Worm (Caenorhabditis elegans) whole organism, L4 larva: ENCODE data around the gene B0496.1.
A peak's percentile ranks its signal among the peaks of the same experiment; 100 is the strongest.
"Not testable (repeated sequence)": the region's sequence is repeated elsewhere in the genome, so short reads cannot be mapped to it uniquely, and the experiment has no call there.

Experiments used
- F37D6.2 ChIP-seq: sonication (generic microtip); optimal IDR thresholded peaks from 2 replicates; lab custom pipeline; 2016; ENCODE audit warnings: mild to moderate bottlenecking, missing genetic modification characterization, missing compliant biosample characterization
- F44E2.7 ChIP-seq: fragments of 200-800 bp; sonication (Bioruptor generic); IDR thresholded peaks from 2 replicates; pipeline ENCODE4 v2.1.2; 2022; ENCODE audit warnings: missing genetic modification characterization, missing compliant biosample characterization
- T20F7.1 ChIP-seq: fragments of 200-800 bp; sonication (Bioruptor generic); optimal IDR thresholded peaks from 2 replicates; lab custom pipeline; 2018; ENCODE audit warnings: mild to moderate bottlenecking, missing genetic modification characterization, missing compliant biosample characterization
- Y48G9A.11 ChIP-seq: fragments of 200-800 bp; sonication (Bioruptor generic); IDR thresholded peaks from 2 replicates; pipeline ENCODE4 v1.3.6; 2022; ENCODE audit warnings: missing genetic modification reagents, missing genetic modification characterization, missing compliant biosample characterization
- ZK337.2 ChIP-seq: fragments of 200-800 bp; sonication (Bioruptor generic); IDR thresholded peaks from 2 replicates; pipeline ENCODE4 v1.3.6; 2022; ENCODE audit warnings: missing genetic modification reagents, missing genetic modification characterization, missing compliant biosample characterization
- ama-1 ChIP-seq: fragments of 150-350 bp; optimal IDR thresholded peaks from 2 replicates; lab custom pipeline; 2014; ENCODE audit warnings: inconsistent platforms, mixed read lengths
- attf-4 ChIP-seq: sonication (generic microtip); optimal IDR thresholded peaks from 3 replicates; lab custom pipeline; 2017; ENCODE audit warnings: missing biosample characterization, missing genetic modification characterization
- ceh-32 ChIP-seq: sonication (generic microtip); optimal IDR thresholded peaks from 2 replicates; lab custom pipeline; 2016; ENCODE audit warnings: mild to moderate bottlenecking, missing genetic modification characterization, missing compliant biosample characterization; ENCODE audit not compliant: poor library complexity
- daf-19 ChIP-seq: fragments of 200-800 bp; sonication (Bioruptor generic); conservative IDR thresholded peaks from 2 replicates; pipeline ENCODE4 v1.3.6; 2022; ENCODE audit warnings: missing genetic modification characterization, missing compliant biosample characterization
- dmd-6 ChIP-seq: fragments of 200-800 bp; sonication (Bioruptor generic); IDR thresholded peaks from 2 replicates; pipeline ENCODE4 v1.3.6; 2022; ENCODE audit warnings: missing genetic modification reagents, missing genetic modification characterization, missing compliant biosample characterization
- duxl-1 ChIP-seq: sonication (generic microtip); optimal IDR thresholded peaks from 2 replicates; lab custom pipeline; 2016; ENCODE audit warnings: mild to moderate bottlenecking, missing genetic modification characterization, moderate library complexity, missing compliant biosample characterization; ENCODE audit not compliant: poor library complexity
- dve-1 ChIP-seq: sonication (generic microtip); optimal IDR thresholded peaks from 2 replicates; lab custom pipeline; 2017; ENCODE audit warnings: antibody characterized with exemption, mild to moderate bottlenecking, missing genetic modification characterization, missing compliant biosample characterization; ENCODE audit not compliant: insufficient read depth
- fkh-10 ChIP-seq: fragments of 150-350 bp; optimal IDR thresholded peaks from 2 replicates; lab custom pipeline; 2014; ENCODE audit warnings: missing biosample characterization, missing genetic modification reagents, missing genetic modification characterization
- hif-1 ChIP-seq, 2 experiments: sonication (generic microtip); optimal IDR thresholded peaks; 2 replicates each; lab custom pipeline; 2016 to 2017; ENCODE audit warnings: missing compliant biosample characterization in 2 of 2, missing genetic modification characterization in 2 of 2, missing genetic modification reagents in 2 of 2, missing genotype in 2 of 2, mild to moderate bottlenecking in 1 of 2
- hlh-11 ChIP-seq: fragments of 200-800 bp; sonication (Bioruptor generic); optimal IDR thresholded peaks from 2 replicates; lab custom pipeline; 2018; ENCODE audit warnings: mild to moderate bottlenecking, missing genetic modification characterization, missing compliant biosample characterization
- lim-7 ChIP-seq: fragments of 200-800 bp; sonication (Bioruptor generic); IDR thresholded peaks from 2 replicates; pipeline ENCODE4 v1.3.6; 2022; ENCODE audit warnings: missing genetic modification characterization, missing compliant biosample characterization
- lin-29 ChIP-seq: fragments of 200-800 bp; sonication (Bioruptor generic); IDR thresholded peaks from 2 replicates; pipeline ENCODE4 v1.3.6; 2022; ENCODE audit warnings: missing genetic modification reagents, missing genetic modification characterization, missing compliant biosample characterization
- madf-9 ChIP-seq: fragments of 200-800 bp; sonication (Bioruptor generic); conservative IDR thresholded peaks from 2 replicates; pipeline ENCODE4 v1.3.6; 2022; ENCODE audit warnings: missing genetic modification reagents, missing genetic modification characterization, missing compliant biosample characterization
- mdl-1 ChIP-seq, 2 experiments: fragments of 150-350 bp in 1 of 2; sonication (generic microtip) in 1 of 2; optimal IDR thresholded peaks; 2 replicates each; lab custom pipeline; 2014 to 2017; ENCODE audit warnings: missing biosample characterization in 2 of 2, missing genetic modification characterization in 2 of 2
- mxl-2 ChIP-seq: fragments of 200-800 bp; sonication (Bioruptor generic); conservative IDR thresholded peaks from 2 replicates; pipeline ENCODE4 v1.3.6; 2022; ENCODE audit warnings: missing genetic modification reagents, missing genetic modification characterization, missing compliant biosample characterization
- nhr-111 ChIP-seq: fragments of 200-800 bp; sonication (Bioruptor generic); optimal IDR thresholded peaks from 2 replicates; lab custom pipeline; 2018; ENCODE audit warnings: mild to moderate bottlenecking, missing genetic modification characterization, missing compliant biosample characterization
- nhr-28 ChIP-seq: fragments of 150-350 bp; optimal IDR thresholded peaks from 2 replicates; lab custom pipeline; 2014; ENCODE audit warnings: missing biosample characterization, missing genetic modification characterization
- nhr-77 ChIP-seq: fragments of 150-350 bp; optimal IDR thresholded peaks from 2 replicates; lab custom pipeline; 2014; ENCODE audit warnings: missing biosample characterization, missing genetic modification characterization
- pha-4 ChIP-seq, 2 experiments: fragments of 150-350 bp in 1 of 2; fragments of 200-800 bp in 1 of 2; sonication (Bioruptor generic) in 1 of 2; IDR thresholded peaks in 1 of 2; optimal IDR thresholded peaks in 1 of 2; 2 replicates each; pipeline versions ENCODE4 v1.3.6 to Lab custom; 2014 to 2022; ENCODE audit warnings: missing genetic modification characterization in 2 of 2, missing genetic modification reagents in 2 of 2, missing biosample characterization in 1 of 2, missing compliant biosample characterization in 1 of 2
- rbr-2 ChIP-seq: sonication (generic microtip); optimal IDR thresholded peaks from 2 replicates; lab custom pipeline; 2016; ENCODE audit warnings: missing genotype, missing genetic modification characterization, missing compliant biosample characterization
- set-16 ChIP-seq: fragments of 200-800 bp; sonication (Bioruptor generic); IDR thresholded peaks from 2 replicates; pipeline ENCODE4 v1.3.6; 2022; ENCODE audit warnings: missing genetic modification reagents, missing genetic modification characterization, missing compliant biosample characterization
- snpc-1.2 ChIP-seq: fragments of 200-800 bp; sonication (Bioruptor generic); IDR thresholded peaks from 2 replicates; pipeline ENCODE4 v1.3.6; 2022; ENCODE audit warnings: missing genetic modification reagents, missing genetic modification characterization, missing compliant biosample characterization
- tra-1 ChIP-seq: fragments of 200-800 bp; sonication (Bioruptor generic); IDR thresholded peaks from 2 replicates; pipeline ENCODE4 v1.3.6; 2022; ENCODE audit warnings: missing genetic modification reagents, missing genetic modification characterization, missing compliant biosample characterization
- unc-62 ChIP-seq, 3 experiments: fragments of 150-350 bp in 1 of 3; sonication (generic microtip); optimal IDR thresholded peaks in 2 of 3; peaks in 1 of 3; 1 replicate in 1 of 3; 2 replicates in 2 of 3; lab custom pipeline; 2014 to 2017; ENCODE audit warnings: missing biosample characterization in 3 of 3, missing genetic modification characterization in 3 of 3, missing genetic modification reagents in 3 of 3, missing genotype in 1 of 3
- zfp-3 ChIP-seq: fragments of 200-800 bp; sonication (Bioruptor generic); conservative IDR thresholded peaks from 2 replicates; pipeline ENCODE4 v1.3.6; 2022; ENCODE audit warnings: missing genetic modification reagents, missing genetic modification characterization, missing compliant biosample characterization
- ztf-7 ChIP-seq: fragments of 150-350 bp; optimal IDR thresholded peaks from 2 replicates; lab custom pipeline; 2014; ENCODE audit warnings: missing biosample characterization, missing genetic modification characterization

Gene B0496.1

ce11 chrIV:7433858-7434257 lies 12.2 kb upstream of the B0496.1 start, which contains the start of gene B0496.11:
B0496.11 (minus strand) TSS chrIV:7433958.
- TF ChIP-seq lim-7 (GFP tag; lab: Robert Waterston, UW) (no peak), duxl-1 (tag; lab: Kevin White, UChicago) (no peak), attf-4 (tag; lab: Kevin White, UChicago) (no peak), pha-4 (GFP tag; IDR thresholded peaks at IDR 0.05; lab: Robert Waterston, UW) (no peak), pha-4 (tag; optimal IDR thresholded peaks at IDR 0.05; lab: Kevin White, UChicago) (no peak), ceh-32 (tag; lab: Kevin White, UChicago) (no peak), set-16 (no peak), zfp-3 (GFP tag; lab: Robert Waterston, UW) (no peak), mdl-1 (tag; optimal IDR thresholded peaks at IDR 0.05; lab: Kevin White, UChicago) (no peak), nhr-111 (GFP tag; lab: Kevin White, UChicago) (no peak), dmd-6 (GFP tag; lab: Robert Waterston, UW) (no peak), F44E2.7 (GFP tag; lab: Robert Waterston, UW) (no peak), madf-9 (GFP tag; lab: Robert Waterston, UW) (no peak), lin-29 (GFP tag; lab: Robert Waterston, UW) (no peak), rbr-2 (tag; lab: Kevin White, UChicago) (no peak), fkh-10 (no peak), ZK337.2 (GFP tag; lab: Robert Waterston, UW) (no peak), dve-1 (tag; lab: Kevin White, UChicago) (no peak)

DNA sequence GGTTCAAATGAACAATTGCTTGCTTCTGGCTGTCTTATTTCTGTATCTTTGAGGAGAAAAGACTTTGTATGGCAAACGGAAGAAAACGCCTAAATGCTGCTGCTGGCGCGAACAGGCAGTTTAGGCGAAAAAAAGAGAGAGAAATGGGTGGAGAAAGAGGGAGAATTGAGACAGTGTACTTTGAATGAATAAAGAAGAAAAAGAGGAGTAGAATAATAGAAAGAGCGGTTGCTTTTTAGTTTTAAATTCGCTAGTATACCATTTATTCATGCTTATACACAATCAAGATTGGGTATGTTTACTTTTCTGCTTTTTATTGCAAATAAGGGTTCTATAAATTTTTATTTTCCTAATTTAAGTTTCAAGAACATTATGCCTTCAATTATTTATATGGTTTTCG lies 6.7 kb upstream of the B0496.1 start:
- TF ChIP-seq unc-62 (GFP tag; optimal IDR thresholded peaks at IDR 0.05 in 1 of 2; lab: Kevin White, UChicago), result peak in 1 of 2 experiments; percentile 92
- TF ChIP-seq unc-62 (tag; optimal IDR thresholded peaks at IDR 0.05; lab: Kevin White, UChicago), result no peak
- no peak for TF ChIP-seq F37D6.2 (tag; lab: Kevin White, UChicago)
- TF ChIP-seq T20F7.1, result no peak
- TF ChIP-seq, all 104 proteins: peak for 1

ce11 chrIV:7440238-7440637 lies 5.9 kb upstream of the B0496.1 start:
- TF ChIP-seq mxl-2 (no peak), fkh-10 (no peak), Y48G9A.11 (GFP tag; lab: Robert Waterston, UW) (no peak), F37D6.2 (tag; lab: Kevin White, UChicago) (no peak), ama-1 (lab: Kevin White, UChicago) (no peak), tra-1 (no peak), ztf-7 (tag; lab: Kevin White, UChicago) (no peak), daf-19 (no peak), rbr-2 (tag; lab: Kevin White, UChicago) (no peak), hlh-11 (tag; lab: Kevin White, UChicago) (peak; percentile 3), set-16 (no peak), nhr-77 (tag; lab: Kevin White, UChicago) (no peak), hif-1 (tag; optimal IDR thresholded peaks at IDR 0.05; lab: Kevin White, UChicago) (no peak), F44E2.7 (GFP tag; lab: Robert Waterston, UW) (no peak), nhr-28 (tag; lab: Kevin White, UChicago) (peak; percentile 66), T20F7.1 (no peak)
- TF ChIP-seq, all 104 proteins: peak for 2

DNA sequence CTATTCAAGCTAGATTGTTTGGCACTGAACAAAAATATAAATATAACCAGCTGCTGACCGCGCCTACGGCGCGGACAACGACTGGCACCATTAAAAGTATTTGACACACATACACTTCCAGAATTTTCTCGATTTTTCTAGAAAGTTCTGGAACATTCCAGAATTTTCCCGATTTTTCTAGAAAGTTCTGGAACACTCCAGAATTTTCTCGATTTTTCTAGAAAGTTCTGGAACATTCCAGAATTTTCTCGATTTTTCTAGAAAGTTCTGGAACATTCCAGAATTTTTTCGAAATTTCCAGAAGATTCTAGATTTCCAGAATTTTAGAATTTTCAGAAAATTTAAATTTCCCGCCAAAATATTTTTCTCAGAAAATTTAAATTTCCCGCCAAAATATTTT lies 5.1 kb upstream of the B0496.1 start:
- TF ChIP-seq Y48G9A.11 (GFP tag; lab: Robert Waterston, UW), result 0 out of 2 replicates have a peak, but pooled peaks have one; percentile 36
- 0 out of 2 replicates have a peak, but pooled peaks have one; percentile 28 for TF ChIP-seq tra-1
- TF ChIP-seq snpc-1.2, result 0 out of 2 replicates have a peak, but pooled peaks have one; percentile 22
- peak; percentile 12; the same call in 1 of the 2 replicates for TF ChIP-seq pha-4 (GFP tag; IDR thresholded peaks at IDR 0.05; lab: Robert Waterston, UW)
- not testable (repeated sequence) for TF ChIP-seq pha-4 (tag; optimal IDR thresholded peaks at IDR 0.05; lab: Kevin White, UChicago)
- TF ChIP-seq lim-7 (GFP tag; lab: Robert Waterston, UW), result peak; percentile 73
